Worm (Caenorhabditis elegans) whole organism, L4 larva: Measurements from ENCODE around the gene gid-7.

Source experiments
- F37D6.2 ChIP-seq: sonication (generic microtip); optimal IDR thresholded peaks from 2 replicates; lab custom pipeline; 2016; ENCODE audit warnings: mild to moderate bottlenecking, missing genetic modification characterization, missing compliant biosample characterization
- R02D3.7 ChIP-seq: fragments of 150-350 bp; sonication (generic microtip); optimal IDR thresholded peaks from 3 replicates; lab custom pipeline; 2014; ENCODE audit warnings: missing biosample characterization, missing genetic modification characterization
- T26A8.4 ChIP-seq: fragments of 200-800 bp; sonication (Bioruptor generic); IDR thresholded peaks from 2 replicates; pipeline ENCODE4 v1.3.6; 2022; ENCODE audit warnings: missing genetic modification characterization, missing compliant biosample characterization
- Y105C5A.15 ChIP-seq: fragments of 200-800 bp; sonication (Bioruptor generic); IDR thresholded peaks from 2 replicates; pipeline ENCODE4 v1.3.6; 2022; ENCODE audit warnings: missing genetic modification characterization, missing compliant biosample characterization
- Y48G9A.11 ChIP-seq: fragments of 200-800 bp; sonication (Bioruptor generic); IDR thresholded peaks from 2 replicates; pipeline ENCODE4 v1.3.6; 2022; ENCODE audit warnings: missing genetic modification reagents, missing genetic modification characterization, missing compliant biosample characterization
- ZK546.5 ChIP-seq, 2 experiments: sonication (generic microtip); optimal IDR thresholded peaks; 2 replicates each; lab custom pipeline; 2017; ENCODE audit warnings: missing biosample characterization in 2 of 2, missing genetic modification characterization in 2 of 2
- aha-1 ChIP-seq: fragments of 150-350 bp; peaks from one replicate; lab custom pipeline; 2014; ENCODE audit warnings: missing biosample characterization, missing genetic modification characterization
- arid-1 ChIP-seq: fragments of 200-800 bp; sonication (Bioruptor generic); conservative IDR thresholded peaks from 2 replicates; pipeline ENCODE4 v1.3.6; 2022; ENCODE audit warnings: missing genetic modification reagents, missing genetic modification characterization, missing compliant biosample characterization
- ceh-20 ChIP-seq: fragments of 200-800 bp; sonication (Bioruptor generic); IDR thresholded peaks from 2 replicates; pipeline ENCODE4 v1.3.6; 2022; ENCODE audit warnings: missing genetic modification reagents, missing genetic modification characterization, missing compliant biosample characterization
- ceh-28 ChIP-seq: fragments of 150-350 bp; optimal IDR thresholded peaks from 2 replicates; lab custom pipeline; 2014; ENCODE audit warnings: missing biosample characterization, missing genetic modification reagents, missing genetic modification characterization
- ceh-32 ChIP-seq: sonication (generic microtip); optimal IDR thresholded peaks from 2 replicates; lab custom pipeline; 2016; ENCODE audit warnings: mild to moderate bottlenecking, missing genetic modification characterization, missing compliant biosample characterization; ENCODE audit not compliant: poor library complexity
- ceh-44 ChIP-seq: fragments of 200-800 bp; sonication (Bioruptor generic); IDR thresholded peaks from 2 replicates; pipeline ENCODE4 v1.3.6; 2022; ENCODE audit warnings: missing genetic modification reagents, missing genetic modification characterization, missing compliant biosample characterization
- dmd-6 ChIP-seq: fragments of 200-800 bp; sonication (Bioruptor generic); IDR thresholded peaks from 2 replicates; pipeline ENCODE4 v1.3.6; 2022; ENCODE audit warnings: missing genetic modification reagents, missing genetic modification characterization, missing compliant biosample characterization
- egl-27 ChIP-seq: sonication (generic microtip); optimal IDR thresholded peaks from 3 replicates; lab custom pipeline; 2017; ENCODE audit warnings: missing biosample characterization, missing genetic modification reagents, missing genetic modification characterization
- egl-43 ChIP-seq: fragments of 200-800 bp; sonication (Bioruptor generic); IDR thresholded peaks from 2 replicates; pipeline ENCODE4 v1.3.6; 2022; ENCODE audit warnings: missing genetic modification reagents, missing genetic modification characterization, missing compliant biosample characterization
- fkh-10 ChIP-seq: fragments of 150-350 bp; optimal IDR thresholded peaks from 2 replicates; lab custom pipeline; 2014; ENCODE audit warnings: missing biosample characterization, missing genetic modification reagents, missing genetic modification characterization
- hlh-11 ChIP-seq: fragments of 200-800 bp; sonication (Bioruptor generic); optimal IDR thresholded peaks from 2 replicates; lab custom pipeline; 2018; ENCODE audit warnings: mild to moderate bottlenecking, missing genetic modification characterization, missing compliant biosample characterization
- hmg-1.1 ChIP-seq: fragments of 200-800 bp; sonication (Bioruptor generic); IDR thresholded peaks from 2 replicates; pipeline ENCODE4 v1.3.6; 2022; ENCODE audit warnings: missing genetic modification reagents, missing genetic modification characterization, missing compliant biosample characterization
- lin-15B ChIP-seq: fragments of 150-350 bp; sonication (generic microtip); optimal IDR thresholded peaks from 3 replicates; lab custom pipeline; 2014; ENCODE audit warnings: missing biosample characterization, missing genetic modification characterization
- lin-38 ChIP-seq: fragments of 200-800 bp; sonication (Bioruptor generic); IDR thresholded peaks from 2 replicates; pipeline ENCODE4 v1.3.6; 2022; ENCODE audit warnings: missing genetic modification reagents, missing genetic modification characterization, missing compliant biosample characterization
- lin-39 ChIP-seq: fragments of 150-350 bp; optimal IDR thresholded peaks from 2 replicates; lab custom pipeline; 2014; ENCODE audit warnings: missing biosample characterization, missing genetic modification reagents, missing genetic modification characterization
- lir-3 ChIP-seq: sonication (generic microtip); optimal IDR thresholded peaks from 2 replicates; lab custom pipeline; 2016; ENCODE audit warnings: mild to moderate bottlenecking, missing genetic modification characterization, missing compliant biosample characterization
- lsy-2 ChIP-seq, 2 experiments: fragments of 150-350 bp in 1 of 2; sonication (generic microtip) in 1 of 2; optimal IDR thresholded peaks; 2 replicates each; lab custom pipeline; 2014 to 2017; ENCODE audit warnings: missing biosample characterization in 2 of 2, missing genetic modification characterization in 2 of 2
- mdl-1 ChIP-seq, 2 experiments: fragments of 150-350 bp in 1 of 2; sonication (generic microtip) in 1 of 2; optimal IDR thresholded peaks; 2 replicates each; lab custom pipeline; 2014 to 2017; ENCODE audit warnings: missing biosample characterization in 2 of 2, missing genetic modification characterization in 2 of 2
- mes-2 ChIP-seq: sonication (generic microtip); optimal IDR thresholded peaks from 2 replicates; lab custom pipeline; 2016; ENCODE audit warnings: missing genotype, mild to moderate bottlenecking, missing genetic modification characterization, missing compliant biosample characterization; ENCODE audit not compliant: poor library complexity, severe bottlenecking
- nhr-10 ChIP-seq: fragments of 150-350 bp; optimal IDR thresholded peaks from 2 replicates; lab custom pipeline; 2014; ENCODE audit warnings: missing biosample characterization, missing genetic modification characterization
- nhr-28 ChIP-seq: fragments of 150-350 bp; optimal IDR thresholded peaks from 2 replicates; lab custom pipeline; 2014; ENCODE audit warnings: missing biosample characterization, missing genetic modification characterization
- nhr-42 ChIP-seq: fragments of 200-800 bp; sonication (Bioruptor generic); IDR thresholded peaks from 2 replicates; pipeline ENCODE4 v1.3.6; 2022; ENCODE audit warnings: missing genetic modification characterization, missing compliant biosample characterization
- nhr-6 ChIP-seq: fragments of 150-350 bp; optimal IDR thresholded peaks from 2 replicates; lab custom pipeline; 2014; ENCODE audit warnings: missing biosample characterization, missing genetic modification characterization
- nhr-76 ChIP-seq: fragments of 150-350 bp; optimal IDR thresholded peaks from 2 replicates; lab custom pipeline; 2014; ENCODE audit warnings: missing biosample characterization, missing genetic modification characterization
- rbr-2 ChIP-seq: sonication (generic microtip); optimal IDR thresholded peaks from 2 replicates; lab custom pipeline; 2016; ENCODE audit warnings: missing genotype, missing genetic modification characterization, missing compliant biosample characterization
- set-16 ChIP-seq: fragments of 200-800 bp; sonication (Bioruptor generic); IDR thresholded peaks from 2 replicates; pipeline ENCODE4 v1.3.6; 2022; ENCODE audit warnings: missing genetic modification reagents, missing genetic modification characterization, missing compliant biosample characterization
- snpc-1.2 ChIP-seq: fragments of 200-800 bp; sonication (Bioruptor generic); IDR thresholded peaks from 2 replicates; pipeline ENCODE4 v1.3.6; 2022; ENCODE audit warnings: missing genetic modification reagents, missing genetic modification characterization, missing compliant biosample characterization
- spr-3 ChIP-seq: fragments of 200-800 bp; sonication (Bioruptor generic); optimal IDR thresholded peaks from 2 replicates; lab custom pipeline; 2018; ENCODE audit warnings: mild to moderate bottlenecking, missing genetic modification characterization, missing compliant biosample characterization
- tag-97 ChIP-seq: fragments of 200-800 bp; sonication (Bioruptor generic); IDR thresholded peaks from 2 replicates; pipeline ENCODE4 v1.3.6; 2022; ENCODE audit warnings: missing genetic modification characterization, missing compliant biosample characterization
- unc-62 ChIP-seq, 3 experiments: fragments of 150-350 bp in 1 of 3; sonication (generic microtip); optimal IDR thresholded peaks in 2 of 3; peaks in 1 of 3; 1 replicate in 1 of 3; 2 replicates in 2 of 3; lab custom pipeline; 2014 to 2017; ENCODE audit warnings: missing biosample characterization in 3 of 3, missing genetic modification characterization in 3 of 3, missing genetic modification reagents in 3 of 3, missing genotype in 1 of 3
- zfp-3 ChIP-seq: fragments of 200-800 bp; sonication (Bioruptor generic); conservative IDR thresholded peaks from 2 replicates; pipeline ENCODE4 v1.3.6; 2022; ENCODE audit warnings: missing genetic modification reagents, missing genetic modification characterization, missing compliant biosample characterization
- zip-2 ChIP-seq: fragments of 150-350 bp; optimal IDR thresholded peaks from 2 replicates; lab custom pipeline; 2014; ENCODE audit warnings: missing biosample characterization, missing genetic modification characterization
- ztf-7 ChIP-seq: fragments of 150-350 bp; optimal IDR thresholded peaks from 2 replicates; lab custom pipeline; 2014; ENCODE audit warnings: missing biosample characterization, missing genetic modification characterization

The gid-7 gene

DNA sequence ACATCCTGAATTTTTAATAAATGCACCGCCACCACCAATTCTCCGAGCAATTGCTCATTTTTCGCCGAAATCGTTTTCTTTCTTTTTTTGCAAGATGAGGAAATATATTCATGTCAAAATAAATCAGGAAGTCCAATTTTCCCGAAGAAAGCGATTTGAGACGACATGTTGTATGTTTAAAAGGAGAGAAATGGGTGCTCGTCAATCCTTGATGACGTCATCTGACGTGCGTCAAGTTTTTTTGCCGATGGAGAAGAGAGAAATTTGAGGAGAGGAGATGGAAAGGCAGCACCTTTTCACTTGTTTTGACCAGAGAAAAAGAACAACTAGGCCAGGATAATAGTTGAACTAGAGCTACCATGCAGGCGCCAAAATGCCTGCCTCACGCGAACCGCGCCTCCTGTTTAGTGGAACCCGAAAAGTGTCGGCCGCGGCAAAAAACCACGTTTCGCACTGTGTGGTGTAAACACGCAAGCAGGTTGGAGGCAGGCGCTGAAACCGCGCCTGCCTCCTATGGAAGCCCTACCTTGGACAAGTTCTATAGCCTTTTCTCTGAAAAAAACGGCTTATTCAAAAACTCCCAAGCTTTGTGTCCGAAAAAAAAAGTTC, 40.5 kb downstream of the gid-7 start (continued):
- TF ChIP-seq fkh-10 (GFP tag; lab: Kevin White, UChicago): peak; percentile 84
- TF ChIP-seq Y105C5A.15 (GFP tag; lab: Robert Waterston, UW): no peak
- TF ChIP-seq ceh-32 (tag; lab: Kevin White, UChicago): no peak
- TF ChIP-seq lir-3 (tag; lab: Kevin White, UChicago): no peak
- TF ChIP-seq zip-2 (tag; lab: Kevin White, UChicago): no peak
- no peak for TF ChIP-seq ceh-44

DNA sequence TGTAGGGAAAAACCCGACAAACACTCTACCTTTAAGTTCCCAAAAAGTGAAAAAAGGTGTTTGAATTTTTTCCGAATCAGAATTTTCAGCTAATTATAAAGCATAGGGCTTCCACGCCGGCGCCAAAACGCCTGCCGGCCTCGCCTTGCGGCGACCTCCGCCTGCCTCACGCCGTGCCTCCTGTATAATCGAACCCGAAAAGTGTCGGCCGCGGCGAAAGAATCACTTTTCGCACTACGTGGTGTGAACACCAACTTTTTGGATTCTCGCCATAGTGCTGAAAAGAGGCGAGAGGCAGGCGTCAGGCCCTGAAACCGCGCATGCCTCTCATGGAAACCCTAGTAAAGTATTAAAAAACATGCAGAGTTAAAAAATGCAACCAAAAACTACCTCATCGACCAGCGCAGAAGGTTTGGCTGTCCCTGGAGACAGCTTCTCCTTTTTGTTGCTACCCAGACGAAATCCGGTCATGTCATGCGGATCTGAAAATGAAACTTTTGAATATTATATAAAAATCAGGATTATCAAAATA, 41.3 kb downstream of the gid-7 start, which contains the start of gene nrsn-1:
Gene nrsn-1, minus strand, starts transcription at position 482 of the 532 bp plus-strand sequence.
- TF ChIP-seq set-16 (GFP tag; lab: Robert Waterston, UW): peak; percentile 76
- 0 out of 2 replicates have a peak, but pooled peaks have one; percentile 36 for TF ChIP-seq ceh-20 (GFP tag; lab: Robert Waterston, UW)
- no peak for TF ChIP-seq zfp-3 (GFP tag; lab: Robert Waterston, UW)
- no peak for TF ChIP-seq nhr-28 (tag; lab: Kevin White, UChicago)
- TF ChIP-seq mdl-1 (tag; optimal IDR thresholded peaks at IDR 0.05; lab: Kevin White, UChicago): no peak
- TF ChIP-seq nhr-42 (GFP tag; lab: Robert Waterston, UW): peak; percentile 40; the same call in 1 of the 2 replicates
- TF ChIP-seq egl-43 (GFP tag; lab: Robert Waterston, UW): 0 out of 2 replicates have a peak, but pooled peaks have one; percentile 67

ce11 chrV:3714750-3715149, 42.1 kb downstream of the gid-7 start:
- TF ChIP-seq ZK546.5 (tag; optimal IDR thresholded peaks at IDR 0.05; lab: Kevin White, UChicago): no peak
- TF ChIP-seq fkh-10 (GFP tag; lab: Kevin White, UChicago): no peak
- TF ChIP-seq aha-1 (tag; lab: Kevin White, UChicago): peak; percentile 41
- TF ChIP-seq nhr-6: no peak
- TF ChIP-seq Y48G9A.11 (GFP tag; lab: Robert Waterston, UW): no peak
- no peak for TF ChIP-seq hlh-11 (tag; lab: Kevin White, UChicago)
- no peak for TF ChIP-seq nhr-10
- TF ChIP-seq dmd-6 (GFP tag; lab: Robert Waterston, UW): no peak
- no peak for TF ChIP-seq egl-27 (tag; lab: Kevin White, UChicago)
- TF ChIP-seq lin-39 (tag; lab: Kevin White, UChicago): no peak
- no peak for TF ChIP-seq ztf-7 (tag; lab: Kevin White, UChicago)
- TF ChIP-seq hmg-1.1: peak; percentile 18; the same call in 1 of the 2 replicates
- no peak for TF ChIP-seq zfp-3 (GFP tag; lab: Robert Waterston, UW)
- no peak for TF ChIP-seq R02D3.7 (tag; lab: Kevin White, UChicago)
- TF ChIP-seq set-16 (GFP tag; lab: Robert Waterston, UW): peak; percentile 80

DNA sequence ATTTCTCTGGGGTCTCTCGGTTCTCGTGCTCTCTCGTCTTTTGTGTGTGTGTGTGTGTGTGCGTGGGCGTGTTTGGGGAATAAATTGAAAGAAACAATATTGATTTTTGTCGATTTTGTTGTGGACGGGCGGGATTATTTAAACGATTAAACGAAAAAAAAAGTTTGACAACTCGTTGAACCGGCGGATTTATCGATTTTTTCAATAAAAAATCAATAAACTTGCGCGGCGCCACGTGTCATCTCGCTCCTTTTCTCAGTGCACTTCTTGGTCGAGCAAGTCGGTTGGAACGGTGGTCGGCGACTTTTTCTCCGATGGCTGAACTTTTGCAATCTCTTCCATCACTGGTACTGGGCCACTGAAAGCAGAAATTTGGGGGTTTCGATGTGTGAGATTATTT, 43.9 kb downstream of the gid-7 start:
- TF ChIP-seq unc-62 (GFP tag; optimal IDR thresholded peaks at IDR 0.05 in 1 of 2; lab: Kevin White, UChicago): peak in 1 of 2 experiments; percentile 0
- no peak for TF ChIP-seq unc-62 (tag; optimal IDR thresholded peaks at IDR 0.05; lab: Kevin White, UChicago)
- TF ChIP-seq lsy-2 (tag; optimal IDR thresholded peaks at IDR 0.05; lab: Kevin White, UChicago): peak in 1 of 2 experiments; percentile 6
- 0 out of 2 replicates have a peak, but pooled peaks have one; percentile 24 for TF ChIP-seq hmg-1.1
- TF ChIP-seq nhr-76: no peak
- TF ChIP-seq ceh-28 (tag; lab: Kevin White, UChicago): peak; percentile 57
- TF ChIP-seq arid-1 (GFP tag; lab: Robert Waterston, UW): no peak
- TF ChIP-seq lin-15B (tag; lab: Kevin White, UChicago): no peak
- TF ChIP-seq, all 104 proteins: peak for 4

ce11 chrV:3712192-3712591, 44.7 kb downstream of the gid-7 start:
- TF ChIP-seq lin-39 (tag; lab: Kevin White, UChicago) (no peak), dmd-6 (GFP tag; lab: Robert Waterston, UW) (no peak), mes-2 (tag; lab: Kevin White, UChicago) (peak; percentile 17), mdl-1 (tag; optimal IDR thresholded peaks at IDR 0.05; lab: Kevin White, UChicago) (no peak), hlh-11 (tag; lab: Kevin White, UChicago) (no peak), F37D6.2 (tag; lab: Kevin White, UChicago) (peak; percentile 48), lin-38 (GFP tag; lab: Robert Waterston, UW) (0 out of 2 replicates have a peak, but pooled peaks have one; percentile 3), tag-97 (GFP tag; lab: Robert Waterston, UW) (no peak), T26A8.4 (no peak), rbr-2 (peak; percentile 3), snpc-1.2 (GFP tag; lab: Robert Waterston, UW) (no peak), arid-1 (GFP tag; lab: Robert Waterston, UW) (peak; percentile 26; the same call in 1 of the 2 replicates), hmg-1.1 (0 out of 2 replicates have a peak, but pooled peaks have one; percentile 10), spr-3 (peak; percentile 9)
- TF ChIP-seq, all 104 proteins: peak for 7
